Worm (Caenorhabditis elegans) whole organism, early embryonic: Measurements from ENCODE around the gene ceh-31.

Experiments used
- B0310.2 ChIP-seq: sonication (generic microtip); optimal IDR thresholded peaks from 2 replicates; lab custom pipeline; 2016; ENCODE audit warnings: mild to moderate bottlenecking, missing genetic modification characterization, missing compliant biosample characterization
- F13C5.2 ChIP-seq: sonication (generic microtip); optimal IDR thresholded peaks from 2 replicates; lab custom pipeline; 2017; ENCODE audit warnings: mild to moderate bottlenecking, missing genetic modification characterization, inconsistent platforms, missing compliant biosample characterization
- aly-1 ChIP-seq: sonication (generic microtip); optimal IDR thresholded peaks from 2 replicates; lab custom pipeline; 2016; ENCODE audit warnings: missing genetic modification characterization, missing compliant biosample characterization
- ama-1 ChIP-seq: fragments of 150-350 bp; optimal IDR thresholded peaks from 2 replicates; lab custom pipeline; 2014
- ceh-13 ChIP-seq: fragments of 200-800 bp; sonication (Bioruptor generic); optimal IDR thresholded peaks from 2 replicates; lab custom pipeline; 2018; ENCODE audit warnings: mild to moderate bottlenecking, missing genetic modification characterization, missing compliant biosample characterization
- ceh-36 ChIP-seq: sonication (generic microtip); optimal IDR thresholded peaks from 2 replicates; lab custom pipeline; 2016; ENCODE audit warnings: missing genetic modification characterization, inconsistent platforms, missing compliant biosample characterization
- ets-7 ChIP-seq: sonication (generic microtip); optimal IDR thresholded peaks from 2 replicates; lab custom pipeline; 2016; ENCODE audit warnings: missing genotype, missing genetic modification characterization, missing compliant biosample characterization
- hmbx-1 ChIP-seq: sonication (generic microtip); optimal IDR thresholded peaks from 2 replicates; lab custom pipeline; 2016; ENCODE audit warnings: mild to moderate bottlenecking, missing genetic modification characterization, missing compliant biosample characterization
- hmg-4 ChIP-seq: fragments of 200-800 bp; sonication (Bioruptor generic); optimal IDR thresholded peaks from 2 replicates; lab custom pipeline; 2018; ENCODE audit warnings: mild to moderate bottlenecking, missing genetic modification characterization, missing compliant biosample characterization
- hnd-1 ChIP-seq: sonication (generic microtip); optimal IDR thresholded peaks from 2 replicates; lab custom pipeline; 2016; ENCODE audit warnings: missing genetic modification characterization, missing compliant biosample characterization
- pes-1 ChIP-seq: fragments of 200-800 bp; sonication (Bioruptor generic); IDR thresholded peaks from 2 replicates; pipeline ENCODE4 v1.3.6; 2022; ENCODE audit warnings: missing genetic modification reagents, missing genetic modification characterization, missing compliant biosample characterization
- tbx-11 ChIP-seq: fragments of 200-800 bp; sonication (Bioruptor generic); IDR thresholded peaks from 2 replicates; pipeline ENCODE4 v1.3.6; 2022; ENCODE audit warnings: missing genetic modification characterization, missing compliant biosample characterization
- tbx-37 ChIP-seq: fragments of 200-800 bp; sonication (Bioruptor generic); conservative IDR thresholded peaks from 2 replicates; pipeline ENCODE4 v1.3.6; 2022; ENCODE audit warnings: missing genetic modification reagents, missing genetic modification characterization, missing compliant biosample characterization
- tra-4 ChIP-seq: sonication (generic microtip); optimal IDR thresholded peaks from 2 replicates; lab custom pipeline; 2017; ENCODE audit warnings: missing genetic modification characterization, missing compliant biosample characterization

- TF ChIP-seq F13C5.2 (tag; lab: Kevin White, UChicago) (no peak), aly-1 (tag; lab: Kevin White, UChicago) (no peak), ama-1 (no peak), pes-1 (GFP tag; lab: Robert Waterston, UW) (no peak), tra-4 (tag; lab: Kevin White, UChicago) (no peak), tbx-37 (GFP tag; lab: Robert Waterston, UW) (no peak), ets-7 (tag; lab: Kevin White, UChicago) (no peak), hnd-1 (tag; lab: Kevin White, UChicago) (no peak), ceh-36 (tag; lab: Kevin White, UChicago) (no peak), tbx-11 (no peak), hmbx-1 (no peak), hmg-4 (GFP tag; lab: Kevin White, UChicago) (no peak), B0310.2 (tag; lab: Kevin White, UChicago) (no peak), ceh-13 (GFP tag; lab: Kevin White, UChicago) (no peak)
Observed at ce11 chrX:3031484-3031883, 38.7 kb downstream of the ceh-31 start, which contains the start of gene clec-265.
